Worm (Caenorhabditis elegans): ENCODE data around the gene Y32H12A.7.

Gene Y32H12A.7

ce11 chrIII:5367995-5368899, 17.0 kb downstream of the Y32H12A.7 start, which contains the start of gene dhs-9:
Gene dhs-9, minus strand, starts transcription at chrIII:5368045.
- TF ChIP-seq nhr-77 (tag; optimal IDR thresholded peaks at IDR 0.05) (peak; percentile 79), F10B5.3 (tag; optimal IDR thresholded peaks at IDR 0.05) (no peak), attf-4 (tag; optimal IDR thresholded peaks at IDR 0.05) (no peak), lin-15B (tag; optimal IDR thresholded peaks at IDR 0.05) (no peak), ztf-7 (tag; optimal IDR thresholded peaks at IDR 0.05) (no peak), ama-1 (optimal IDR thresholded peaks at IDR 0.05) (peak; percentile 39), php-3 (GFP tag; IDR thresholded peaks at IDR 0.05) (no peak), madf-9 (GFP tag; conservative IDR thresholded peaks at IDR 0.05) (no peak), nhr-11 (tag; optimal IDR thresholded peaks at IDR 0.05) (peak; percentile 64), nhr-41 (GFP tag; IDR thresholded peaks at IDR 0.05) (no peak), nhr-28 (tag; optimal IDR thresholded peaks at IDR 0.05) (peak; percentile 99), hlh-11 (tag; optimal IDR thresholded peaks at IDR 0.05) (peak; percentile 59), nhr-25 (tag; optimal IDR thresholded peaks at IDR 0.05; ENCODE audit: borderline replicate concordance, insufficient read depth) (no peak), dve-1 (tag; optimal IDR thresholded peaks at IDR 0.05; ENCODE audit: insufficient read depth) (peak; percentile 50), zfp-3 (GFP tag; conservative IDR thresholded peaks at IDR 0.05) (no peak), arid-1 (GFP tag; conservative IDR thresholded peaks at IDR 0.05) (no peak), mep-1 (tag; optimal IDR thresholded peaks at IDR 0.05) (peak; percentile 39), nhr-6 (tag; optimal IDR thresholded peaks at IDR 0.05) (peak; percentile 51), unc-39 (tag; optimal IDR thresholded peaks at IDR 0.05) (no peak), daf-16 (GFP tag; optimal IDR thresholded peaks at IDR 0.05) (peak in 1 of 2 experiments; percentile 84), daf-16 (tag; optimal IDR thresholded peaks at IDR 0.05) (peak; percentile 99), hlh-30 (tag; optimal IDR thresholded peaks at IDR 0.05; ENCODE audit: insufficient read depth) (no peak), zfp-2 (tag; optimal IDR thresholded peaks at IDR 0.05) (no peak), lsy-2 (tag; optimal IDR thresholded peaks at IDR 0.05) (peak in 1 of 2 experiments; percentile 45), ceh-32 (tag; optimal IDR thresholded peaks at IDR 0.05; ENCODE audit: poor library complexity) (no peak), hif-1 (tag; optimal IDR thresholded peaks at IDR 0.05) (peak in 1 of 2 experiments; percentile 20), T26A8.4 (GFP tag; IDR thresholded peaks at IDR 0.05) (0 out of 2 replicates have a peak, but pooled peaks have one; percentile 44), snpc-4 (tag; optimal IDR thresholded peaks at IDR 0.05) (no peak), dmd-9 (GFP tag; IDR thresholded peaks at IDR 0.05) (no peak)

DNA sequence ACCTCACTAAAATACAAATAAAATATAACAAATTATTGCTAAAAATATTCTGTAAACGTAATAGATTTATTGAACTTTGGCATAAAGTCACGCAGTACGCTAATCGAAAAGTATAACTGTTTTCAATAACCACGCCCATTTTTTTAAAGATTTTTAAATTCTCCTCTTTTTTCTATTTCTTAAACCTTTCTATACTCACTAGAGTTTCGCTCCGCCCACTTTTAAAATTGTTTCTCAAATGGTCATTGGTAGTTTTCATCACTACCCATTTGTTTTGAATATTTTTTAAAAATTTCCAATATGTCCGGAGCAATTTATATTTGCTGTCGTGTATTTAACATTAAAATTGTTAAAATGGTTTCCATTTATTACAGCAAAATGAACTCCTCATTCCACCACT, 23.3 kb downstream of the Y32H12A.7 start, which contains the start of gene Y32H12A.1:
Gene Y32H12A.1, plus strand, starts transcription at position 301 of the 400 bp plus-strand sequence.
- TF ChIP-seq madf-5 (GFP tag; IDR thresholded peaks at IDR 0.05): no peak
- no peak for TF ChIP-seq zfp-2 (tag; optimal IDR thresholded peaks at IDR 0.05)
- TF ChIP-seq vab-7 (GFP tag; IDR thresholded peaks at IDR 0.05): no peak
- TF ChIP-seq lin-13 (GFP tag; optimal IDR thresholded peaks at IDR 0.05): no peak
- TF ChIP-seq fos-1 (tag; optimal IDR thresholded peaks at IDR 0.05): no peak
- TF ChIP-seq ceh-82 (tag; optimal IDR thresholded peaks at IDR 0.05): no peak
- TF ChIP-seq fkh-10 (GFP tag; optimal IDR thresholded peaks at IDR 0.05): no peak
- TF ChIP-seq Y48G9A.11 (GFP tag; IDR thresholded peaks at IDR 0.05): no peak
- no peak for TF ChIP-seq hif-1 (tag; optimal IDR thresholded peaks at IDR 0.05)
- TF ChIP-seq nhr-48 (tag; optimal IDR thresholded peaks at IDR 0.05): no peak
- TF ChIP-seq lin-1 (GFP tag; IDR thresholded peaks at IDR 0.05): no peak
- no peak for TF ChIP-seq nhr-25 (tag; optimal IDR thresholded peaks at IDR 0.05; ENCODE audit: borderline replicate concordance, insufficient read depth)
- TF ChIP-seq nhr-111 (GFP tag; optimal IDR thresholded peaks at IDR 0.05): no peak
- TF ChIP-seq T20F7.1 (GFP tag; optimal IDR thresholded peaks at IDR 0.05): no peak

Data from whole organism, L4 larva.